Fruit fly (Drosophila melanogaster) whole organism, pupa: ENCODE results near the gene t-Grip91.

ENCODE experiments used
- CG10348 ChIP-seq: fragments of 200-800 bp; sonication (Bioruptor generic); IDR thresholded peaks from 2 replicates; pipeline ENCODE4 v1.3.6; 2022; ENCODE audit warnings: missing biosample characterization, missing genetic modification characterization
- CG12605 ChIP-seq: fragments of 200-800 bp; sonication (Bioruptor generic); IDR thresholded peaks from 2 replicates; pipeline ENCODE4 v1.3.6; 2022; ENCODE audit warnings: missing biosample characterization, missing genetic modification characterization
- CG13204 ChIP-seq: fragments of 200-800 bp; sonication (Bioruptor generic); optimal IDR thresholded peaks from 2 replicates; lab custom pipeline; 2018; ENCODE audit warnings: missing biosample characterization, mild to moderate bottlenecking, missing genetic modification characterization, moderate library complexity
- CG14655 ChIP-seq: fragments of 200-800 bp; sonication (Bioruptor generic); optimal IDR thresholded peaks from 3 replicates; lab custom pipeline; 2017; ENCODE audit warnings: mild to moderate bottlenecking, missing biosample characterization, missing genetic modification reagents, missing genetic modification characterization
- CG15710 ChIP-seq: fragments of 200-800 bp; sonication (Bioruptor generic); optimal IDR thresholded peaks from 2 replicates; lab custom pipeline; 2018; ENCODE audit warnings: missing biosample characterization, mild to moderate bottlenecking, missing genetic modification characterization, moderate library complexity
- CG17806 ChIP-seq: fragments of 200-800 bp; sonication (Bioruptor generic); optimal IDR thresholded peaks from 2 replicates; lab custom pipeline; 2018; ENCODE audit warnings: missing biosample characterization, mild to moderate bottlenecking, missing genetic modification characterization, moderate library complexity
- CG32121 ChIP-seq: fragments of 200-800 bp; sonication (Bioruptor generic); IDR thresholded peaks from 2 replicates; pipeline ENCODE4 v1.3.6; 2022; ENCODE audit warnings: missing biosample characterization, missing genetic modification characterization
- CG34367 ChIP-seq: fragments of 200-800 bp; sonication (Bioruptor generic); optimal IDR thresholded peaks from 2 replicates; lab custom pipeline; 2018; ENCODE audit warnings: missing biosample characterization, mild to moderate bottlenecking, missing genetic modification characterization
- CG4496 ChIP-seq: fragments of 200-800 bp; sonication (Bioruptor generic); IDR thresholded peaks from 3 replicates; pipeline ENCODE4 v1.3.6; 2022; ENCODE audit warnings: missing biosample characterization, missing genetic modification characterization
- CG8159 ChIP-seq: fragments of 200-800 bp; sonication (Bioruptor generic); optimal IDR thresholded peaks from 3 replicates; lab custom pipeline; 2018; ENCODE audit warnings: missing biosample characterization, mild to moderate bottlenecking, missing genetic modification characterization, moderate library complexity
- CG8301 ChIP-seq: fragments of 200-800 bp; sonication (Bioruptor generic); optimal IDR thresholded peaks from 2 replicates; lab custom pipeline; 2018; ENCODE audit warnings: missing biosample characterization, mild to moderate bottlenecking, missing genetic modification characterization
- CG9948 ChIP-seq: fragments of 200-800 bp; sonication (Bioruptor generic); optimal IDR thresholded peaks from 2 replicates; lab custom pipeline; 2018; ENCODE audit warnings: missing biosample characterization, mild to moderate bottlenecking, missing genetic modification characterization, moderate library complexity
- D1 ChIP-seq: fragments of 200-800 bp; sonication (Bioruptor generic); optimal IDR thresholded peaks from 2 replicates; lab custom pipeline; 2018; ENCODE audit warnings: missing biosample characterization, mild to moderate bottlenecking, missing genetic modification characterization, moderate library complexity
- EcR ChIP-seq: fragments of 200-800 bp; sonication (Bioruptor generic); optimal IDR thresholded peaks from 3 replicates; lab custom pipeline; 2019; ENCODE audit warnings: missing biosample characterization, missing genetic modification characterization, mild to moderate bottlenecking, moderate library complexity, missing genetic modification reagents
- Ets98B ChIP-seq: fragments of 200-800 bp; sonication (Bioruptor generic); IDR thresholded peaks from 2 replicates; pipeline ENCODE4 v1.3.6; 2022; ENCODE audit warnings: missing biosample characterization, missing genetic modification characterization
- Pif1A ChIP-seq: fragments of 200-800 bp; sonication (Bioruptor generic); optimal IDR thresholded peaks from 3 replicates; lab custom pipeline; 2016; ENCODE audit warnings: missing biosample characterization, missing genetic modification characterization
- Pif1B ChIP-seq: fragments of 200-800 bp; sonication (Bioruptor generic); optimal IDR thresholded peaks from 3 replicates; lab custom pipeline; 2016; ENCODE audit warnings: missing biosample characterization, missing genetic modification characterization
- Snoo ChIP-seq: fragments of 200-800 bp; sonication (Bioruptor generic); optimal IDR thresholded peaks from 3 replicates; lab custom pipeline; 2017; ENCODE audit warnings: missing biosample characterization, mild to moderate bottlenecking, missing genetic modification characterization, inconsistent platforms
- fd96Ca ChIP-seq: fragments of 200-800 bp; sonication (Bioruptor generic); IDR thresholded peaks from 3 replicates; pipeline ENCODE4 v1.3.6; 2022; ENCODE audit warnings: missing biosample characterization, missing genetic modification characterization
- gl ChIP-seq: fragments of 200-800 bp; sonication (Bioruptor generic); optimal IDR thresholded peaks from 2 replicates; lab custom pipeline; 2018; ENCODE audit warnings: missing biosample characterization, mild to moderate bottlenecking, missing genetic modification characterization
- rn ChIP-seq: fragments of 200-800 bp; sonication (Bioruptor generic); IDR thresholded peaks from 2 replicates; pipeline ENCODE4 v1.3.6; 2022; ENCODE audit warnings: missing biosample characterization, missing genetic modification characterization

t-Grip91 gene

DNA sequence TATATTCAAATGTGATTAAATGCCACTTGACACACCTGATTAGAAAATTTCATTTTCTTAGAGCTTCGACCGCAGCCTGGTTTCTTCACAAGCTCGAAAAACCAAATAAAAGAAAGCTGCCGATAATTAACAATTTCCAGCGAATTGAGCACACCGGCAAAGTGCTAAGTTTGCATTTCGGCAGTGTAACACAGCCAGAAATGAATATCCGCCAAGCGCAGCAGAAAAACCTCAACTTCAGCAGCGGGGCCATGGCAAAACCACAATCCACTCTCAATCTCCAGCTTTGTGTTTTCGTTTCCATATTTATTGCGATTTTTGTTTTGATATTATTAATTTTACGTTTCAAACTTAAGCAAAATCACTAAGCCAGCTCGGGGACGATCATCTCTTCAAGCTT is 34.6 kb upstream of the t-Grip91 start:
- TF ChIP-seq CG14655 (GFP tag; lab: Kevin White, UChicago) (no peak), Pif1A (GFP tag; lab: Kevin White, UChicago) (no peak), fd96Ca (no peak), CG15710 (tag; lab: Kevin White, UChicago) (no peak), CG8159 (tag; lab: Kevin White, UChicago) (no peak), Ets98B (GFP tag; lab: Robert Waterston, UW) (no peak), rn (GFP tag; lab: Robert Waterston, UW) (no peak), CG9948 (no peak), CG32121 (GFP tag; lab: Robert Waterston, UW) (no peak), CG12605 (GFP tag; lab: Robert Waterston, UW) (no peak)
- TF ChIP-seq, all 21 proteins: peak for 0

DNA sequence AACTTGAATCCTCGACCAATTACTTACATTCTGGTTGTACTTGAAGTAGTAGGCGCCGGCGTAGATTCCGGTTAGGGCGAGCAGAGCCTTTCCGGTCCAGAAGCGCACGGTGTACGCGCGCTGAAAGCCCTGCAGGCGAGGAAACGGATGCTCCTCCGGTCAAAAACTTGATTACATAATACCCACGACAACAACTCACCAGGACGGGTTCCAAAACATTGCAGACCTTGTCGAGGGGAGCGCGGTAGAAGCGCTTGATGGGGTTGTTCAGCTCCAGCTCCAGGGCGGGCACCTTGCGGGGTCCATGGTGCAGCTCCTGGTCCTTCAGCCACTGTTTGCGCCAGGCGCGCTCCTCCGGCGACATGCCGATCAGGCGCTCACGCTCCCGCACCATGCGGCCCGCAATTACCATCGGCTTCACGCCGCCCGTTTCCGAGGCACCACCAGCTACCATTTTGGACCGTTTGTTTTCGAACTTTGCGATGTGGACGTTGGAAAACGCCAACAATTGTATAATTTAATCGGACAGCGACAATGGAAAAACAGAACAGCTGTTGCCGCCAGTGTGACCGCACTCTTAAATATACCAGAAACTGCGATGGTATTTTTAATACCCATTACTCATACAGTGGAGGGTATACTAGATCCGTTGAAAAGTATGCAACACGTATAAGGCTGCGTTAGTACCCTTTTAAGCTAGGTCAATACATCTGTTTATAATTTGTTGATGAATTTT is 33.2 kb upstream of the t-Grip91 start, which contains the start of gene ND-B17:
TSS of gene ND-B17 (minus strand) at position 556 of the 736 bp plus-strand sequence.
- TF ChIP-seq CG9948, result no peak
- TF ChIP-seq Snoo (tag; lab: Kevin White, UChicago), result peak; percentile 9
- TF ChIP-seq CG12605 (GFP tag; lab: Robert Waterston, UW), result no peak
- TF ChIP-seq CG13204 (GFP tag; lab: Kevin White, UChicago), result no peak
- TF ChIP-seq CG4496 (GFP tag; lab: Robert Waterston, UW), result no peak; the same call in 1 of the 3 replicates
- no peak for TF ChIP-seq CG32121 (GFP tag; lab: Robert Waterston, UW)
- TF ChIP-seq CG17806 (tag; lab: Kevin White, UChicago), result no peak
- no peak for TF ChIP-seq Pif1B (GFP tag; lab: Kevin White, UChicago)

- TF ChIP-seq CG13204 (GFP tag; lab: Kevin White, UChicago), result no peak
- TF ChIP-seq CG17806 (tag; lab: Kevin White, UChicago), result no peak
- TF ChIP-seq D1 (tag; lab: Kevin White, UChicago), result peak; percentile 47
- TF ChIP-seq, all 21 proteins: peak for 1
Measured at dm6 chr2L:15751259-15751555, 32.7 kb upstream of the t-Grip91 start.

DNA sequence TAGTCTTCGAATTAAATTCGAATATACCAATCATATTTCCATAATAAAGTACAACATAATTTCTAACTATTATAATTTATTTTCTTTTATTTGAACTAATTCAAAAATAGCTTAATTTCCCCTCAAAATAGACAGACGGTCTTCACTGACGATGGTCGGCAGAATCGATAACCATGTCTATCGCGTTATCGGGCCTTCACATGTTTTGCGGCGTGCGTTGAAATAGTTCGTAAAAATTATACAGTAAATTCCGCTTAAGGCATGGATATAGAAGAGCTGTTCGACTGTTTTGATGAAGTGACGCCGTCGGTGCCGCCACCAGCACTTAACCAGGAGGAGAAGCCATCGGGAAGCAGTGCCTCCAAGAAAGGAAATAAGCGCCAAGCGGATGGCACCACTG is 31.8 kb upstream of the t-Grip91 start, which contains the start of gene Mtr4:
TSS of gene Mtr4 (plus strand) at position 168 of the 400 bp plus-strand sequence.
- no peak for TF ChIP-seq CG8159 (tag; lab: Kevin White, UChicago)
- no peak for TF ChIP-seq gl (tag; lab: Kevin White, UChicago)
- TF ChIP-seq CG13204 (GFP tag; lab: Kevin White, UChicago), result no peak
- no peak for TF ChIP-seq CG14655 (GFP tag; lab: Kevin White, UChicago)
- TF ChIP-seq EcR (GFP tag; lab: Kevin White, UChicago), result no peak
- no peak for TF ChIP-seq Ets98B (GFP tag; lab: Robert Waterston, UW)
- TF ChIP-seq D1 (tag; lab: Kevin White, UChicago), result no peak
- TF ChIP-seq CG10348 (GFP tag; lab: Robert Waterston, UW), result no peak
- no peak for TF ChIP-seq CG15710 (tag; lab: Kevin White, UChicago)
- no peak for TF ChIP-seq CG32121 (GFP tag; lab: Robert Waterston, UW)
- no peak for TF ChIP-seq CG34367 (tag; lab: Kevin White, UChicago)
- TF ChIP-seq Pif1B (GFP tag; lab: Kevin White, UChicago), result no peak
- TF ChIP-seq CG4496 (GFP tag; lab: Robert Waterston, UW), result no peak
- TF ChIP-seq rn (GFP tag; lab: Robert Waterston, UW), result no peak
- TF ChIP-seq CG8301 (tag; lab: Kevin White, UChicago), result no peak
- TF ChIP-seq, all 21 proteins: peak for 0

DNA sequence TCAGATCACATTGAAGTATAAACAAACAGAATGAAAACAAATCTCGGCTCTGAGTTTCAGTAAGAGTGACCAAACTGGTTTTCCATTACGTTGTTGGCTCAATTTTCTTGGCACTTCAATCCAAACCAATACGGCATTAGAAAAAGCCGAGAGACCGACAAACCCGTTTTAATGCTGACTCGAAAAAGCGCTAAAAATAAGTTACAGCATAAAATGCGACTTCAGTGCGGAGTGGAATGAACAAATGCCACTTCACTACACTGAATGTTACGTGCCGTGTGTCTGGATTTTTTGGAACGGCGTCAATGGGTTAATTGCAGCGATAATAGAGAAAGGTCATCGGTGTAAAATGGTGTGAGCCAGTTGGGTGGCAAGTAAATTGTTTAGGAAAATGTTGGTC is 23.2 kb upstream of the t-Grip91 start:
- TF ChIP-seq D1 (tag; lab: Kevin White, UChicago) (no peak), Pif1A (GFP tag; lab: Kevin White, UChicago) (no peak), CG13204 (GFP tag; lab: Kevin White, UChicago) (no peak), Snoo (tag; lab: Kevin White, UChicago) (no peak), EcR (GFP tag; lab: Kevin White, UChicago) (no peak), CG10348 (GFP tag; lab: Robert Waterston, UW) (no peak), Pif1B (GFP tag; lab: Kevin White, UChicago) (no peak)

DNA sequence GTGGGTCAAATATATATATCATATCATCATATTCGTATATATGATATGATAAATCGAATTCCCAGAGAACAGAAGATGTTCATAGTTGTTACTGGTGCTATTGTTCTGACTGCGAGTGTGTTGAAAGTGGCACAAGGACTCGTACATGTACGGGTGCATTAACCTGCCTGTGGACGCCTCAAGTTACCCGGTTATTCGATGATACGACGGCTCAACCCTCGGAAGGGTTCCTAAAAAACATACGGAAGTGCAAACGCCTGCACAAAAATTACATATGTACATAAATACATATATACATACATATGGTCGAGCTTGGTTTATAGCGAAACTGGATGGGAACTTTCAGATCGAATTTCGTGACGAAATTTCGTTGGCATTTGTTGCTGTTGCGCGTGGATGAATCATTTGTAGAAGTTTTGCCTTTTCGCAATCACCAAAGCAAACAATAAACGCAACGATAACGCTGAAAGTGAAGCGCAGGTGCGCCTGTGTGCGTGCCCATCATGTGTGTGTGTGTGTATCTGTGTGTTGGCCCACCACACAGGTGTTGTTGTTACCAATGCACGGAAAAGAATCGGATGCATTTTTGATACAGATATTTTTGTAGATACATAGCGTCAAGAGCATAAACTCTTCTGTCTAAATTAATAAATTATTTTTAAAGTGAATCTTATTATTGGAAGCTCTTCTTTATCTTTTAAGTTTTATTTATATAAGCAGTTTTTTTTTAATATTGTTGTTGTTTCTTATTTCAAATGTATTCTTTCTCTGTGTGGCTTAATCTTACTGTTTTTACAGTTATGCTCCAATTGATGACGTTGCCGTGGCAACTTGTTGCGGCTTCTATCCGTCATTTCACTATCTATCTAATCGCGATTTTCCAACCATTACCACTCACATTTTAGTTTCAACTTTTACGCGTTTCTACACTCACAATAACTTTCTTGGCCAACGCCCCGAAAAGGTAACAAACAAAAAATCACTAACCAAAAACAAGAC is 22.2 kb upstream of the t-Grip91 start:
- peak; percentile 87 for TF ChIP-seq CG8159 (tag; lab: Kevin White, UChicago)
- TF ChIP-seq D1 (tag; lab: Kevin White, UChicago), result peak; percentile 17
- no peak for TF ChIP-seq Pif1A (GFP tag; lab: Kevin White, UChicago)
- peak; percentile 79 for TF ChIP-seq CG17806 (tag; lab: Kevin White, UChicago)
- peak; percentile 81 for TF ChIP-seq CG15710 (tag; lab: Kevin White, UChicago)
- peak; percentile 75 for TF ChIP-seq CG12605 (GFP tag; lab: Robert Waterston, UW)
- peak; percentile 85 for TF ChIP-seq CG32121 (GFP tag; lab: Robert Waterston, UW)
- TF ChIP-seq EcR (GFP tag; lab: Kevin White, UChicago), result peak; percentile 83
- TF ChIP-seq CG4496 (GFP tag; lab: Robert Waterston, UW), result peak; percentile 83
- peak; percentile 81 for TF ChIP-seq Ets98B (GFP tag; lab: Robert Waterston, UW)
- peak; percentile 78 for TF ChIP-seq Snoo (tag; lab: Kevin White, UChicago)
- TF ChIP-seq CG34367 (tag; lab: Kevin White, UChicago), result peak; percentile 64
- peak; percentile 59 for TF ChIP-seq rn (GFP tag; lab: Robert Waterston, UW)
- TF ChIP-seq fd96Ca, result 0 out of 3 replicates have a peak, but pooled peaks have one; percentile 62
- TF ChIP-seq Pif1B (GFP tag; lab: Kevin White, UChicago), result peak; percentile 63
- TF ChIP-seq CG13204 (GFP tag; lab: Kevin White, UChicago), result no peak
- no peak for TF ChIP-seq CG14655 (GFP tag; lab: Kevin White, UChicago)
- TF ChIP-seq CG10348 (GFP tag; lab: Robert Waterston, UW), result no peak
- TF ChIP-seq gl (tag; lab: Kevin White, UChicago), result peak; percentile 14
- peak; percentile 76 for TF ChIP-seq CG8301 (tag; lab: Kevin White, UChicago)
- TF ChIP-seq CG9948, result peak; percentile 81
- TF ChIP-seq, all 21 proteins: peak for 17
